Fruit fly (Drosophila melanogaster) S2 (cell line): ENCODE data around the gene RpS28a.

Experiments
- CG8478 ChIP-seq: fragments of >200 bp; optimal IDR thresholded peaks from 2 replicates; lab custom pipeline; 2018
- CTCF ChIP-seq, 2 experiments: fragments of >200 bp; optimal IDR thresholded peaks; 2 replicates each; lab custom pipeline; 2018

Gene RpS28a

dm6 chr3R:30051933-30052332 lies 29.5 kb upstream of the RpS28a start, which contains the start of gene CG15528:
Gene CG15528 (minus strand): TSS chr3R:30052112.
- TF ChIP-seq CG8478 (lab: Kevin White, UChicago), result no peak
- TF ChIP-seq CTCF (optimal IDR thresholded peaks at IDR 0.05; lab: Kevin White, UChicago), result no peak

DNA sequence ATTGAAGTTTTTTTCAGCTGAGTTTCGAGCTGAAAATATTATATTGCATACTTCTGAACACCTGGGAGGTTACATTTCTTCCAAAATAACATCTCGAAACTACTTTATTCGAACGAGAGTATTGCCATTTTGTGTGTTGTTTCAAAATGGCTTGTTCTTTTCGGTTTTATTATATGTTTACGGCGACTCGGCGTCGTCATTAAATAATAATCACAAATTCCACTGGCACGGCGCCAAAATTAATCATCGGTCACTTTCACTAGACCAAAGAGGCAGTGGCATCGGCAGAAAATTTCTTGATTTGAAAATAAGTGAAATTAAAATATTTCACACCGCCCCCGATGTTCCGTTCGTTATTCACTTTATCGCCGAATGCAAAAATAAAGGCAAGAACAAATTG lies 28.0 kb upstream of the RpS28a start:
- TF ChIP-seq CG8478 (lab: Kevin White, UChicago) (no peak), CTCF (optimal IDR thresholded peaks at IDR 0.05; lab: Kevin White, UChicago) (no peak)

DNA sequence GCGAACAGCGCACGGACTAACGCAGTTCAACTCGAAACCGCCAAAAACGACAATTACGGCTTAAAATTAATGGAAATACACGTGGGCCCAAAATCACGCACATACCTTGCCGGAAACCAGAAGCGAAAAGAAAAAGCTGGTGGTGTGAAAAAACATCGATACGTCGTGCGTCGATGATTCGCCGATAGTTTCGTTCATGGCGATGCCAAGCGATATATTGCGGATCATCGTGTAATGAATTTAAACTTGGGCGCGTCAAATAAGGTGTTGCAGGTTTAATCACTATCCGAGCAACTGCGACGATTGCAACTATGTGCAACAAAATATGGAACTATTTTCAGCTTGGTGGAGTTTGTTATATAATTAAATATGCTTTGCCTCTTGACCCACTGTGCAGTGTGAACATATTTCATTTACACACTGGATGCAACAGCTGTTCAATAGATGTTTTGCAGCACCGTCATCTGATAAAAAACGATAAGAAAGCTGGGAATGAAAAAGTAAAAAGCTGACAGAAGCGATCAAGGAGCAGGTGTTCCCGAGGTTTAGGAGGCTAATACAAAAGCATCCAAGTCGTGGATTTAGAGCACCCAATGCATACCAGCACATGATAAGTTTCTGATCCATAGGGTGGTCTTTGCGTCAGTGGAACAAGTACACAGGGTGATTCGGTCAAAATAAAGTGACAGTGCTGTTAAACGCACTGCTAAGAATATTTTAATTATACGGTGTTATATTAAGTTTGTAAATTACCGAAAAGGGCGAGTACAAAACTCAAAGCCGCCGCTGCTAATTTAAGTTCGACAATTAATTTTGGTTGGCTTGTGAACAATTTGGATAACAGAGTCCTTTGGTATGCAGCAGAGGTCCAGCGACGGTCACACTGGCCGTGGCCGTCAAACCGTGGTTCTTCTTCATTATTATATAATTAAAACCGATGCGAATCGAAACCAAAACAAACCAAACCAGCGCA lies 23.9 kb upstream of the RpS28a start, which contains the start of the genes RpL32 and CG7943:
Gene RpL32 (minus strand): TSS at position 133 of the 973 bp plus-strand sequence.
Gene CG7943 (plus strand): TSS at position 442 of the 973 bp plus-strand sequence.
- TF ChIP-seq CTCF (optimal IDR thresholded peaks at IDR 0.05; lab: Kevin White, UChicago) (peak in 1 of 2 experiments; percentile 41), CG8478 (lab: Kevin White, UChicago) (no peak)

- peak; percentile 10 to 34 for TF ChIP-seq CTCF (optimal IDR thresholded peaks at IDR 0.05; lab: Kevin White, UChicago)
- no peak for TF ChIP-seq CG8478 (lab: Kevin White, UChicago)
Observed at dm6 chr3R:30043139-30043744, 20.8 kb upstream of the RpS28a start, which contains the start of gene Sry-delta. Gene Sry-delta (plus strand): TSS chr3R:30043341.

DNA sequence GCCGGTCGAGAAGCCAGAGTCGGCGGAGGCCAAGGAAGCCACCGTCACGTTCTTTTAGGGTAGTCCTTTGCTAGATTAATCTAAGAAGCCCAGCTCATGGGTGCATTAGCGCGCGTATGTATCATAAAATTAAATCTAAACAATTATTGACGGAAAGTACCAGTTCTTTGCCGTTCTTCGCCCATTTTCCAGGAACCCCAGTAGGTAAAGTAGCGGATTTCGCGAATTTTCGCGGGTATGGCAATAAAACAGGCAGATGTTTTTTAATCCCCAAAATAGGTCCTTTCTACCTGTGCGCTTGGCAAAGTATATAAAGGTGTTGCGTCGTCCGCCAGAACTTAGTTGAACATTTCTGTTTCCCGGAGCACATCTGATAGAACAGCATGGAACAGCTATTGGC lies 18.4 kb upstream of the RpS28a start:
- TF ChIP-seq CTCF (optimal IDR thresholded peaks at IDR 0.05; lab: Kevin White, UChicago) (no peak), CG8478 (lab: Kevin White, UChicago) (no peak)

- TF ChIP-seq CTCF (optimal IDR thresholded peaks at IDR 0.05; lab: Kevin White, UChicago) (no peak), CG8478 (lab: Kevin White, UChicago) (no peak)
Observed at dm6 chr3R:30039494-30039893, 17.0 kb upstream of the RpS28a start, which contains the start of the genes janA, Sry-alpha and Sry-beta. Gene janA (minus strand): TSS chr3R:30039533. Gene Sry-alpha (plus strand): TSS chr3R:30039719. Gene Sry-beta (plus strand): TSS chr3R:30039719.

DNA sequence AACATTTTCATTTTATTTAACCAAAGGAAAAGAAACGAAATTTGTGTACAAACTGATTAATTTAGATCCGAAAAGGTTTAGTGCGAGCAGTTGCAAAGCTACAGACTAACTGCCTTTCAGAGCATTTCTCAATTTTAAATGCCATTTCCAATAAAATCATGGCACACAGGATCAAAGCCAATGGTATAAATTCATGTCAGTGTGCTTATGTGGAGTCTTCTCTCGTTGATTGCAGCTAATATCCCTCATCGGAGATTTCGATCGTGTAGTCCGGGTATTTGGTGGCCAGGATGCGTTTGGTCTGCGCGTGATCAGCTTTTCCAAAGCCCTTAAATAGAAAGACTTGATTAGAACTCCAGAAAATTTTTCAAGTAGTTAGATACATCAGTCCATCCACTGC lies 16.2 kb upstream of the RpS28a start, which contains the start of gene janB:
Gene janB (minus strand): TSS at position 101 of the 400 bp plus-strand sequence.
- no peak for TF ChIP-seq CTCF (optimal IDR thresholded peaks at IDR 0.05; lab: Kevin White, UChicago)
- no peak for TF ChIP-seq CG8478 (lab: Kevin White, UChicago)

DNA sequence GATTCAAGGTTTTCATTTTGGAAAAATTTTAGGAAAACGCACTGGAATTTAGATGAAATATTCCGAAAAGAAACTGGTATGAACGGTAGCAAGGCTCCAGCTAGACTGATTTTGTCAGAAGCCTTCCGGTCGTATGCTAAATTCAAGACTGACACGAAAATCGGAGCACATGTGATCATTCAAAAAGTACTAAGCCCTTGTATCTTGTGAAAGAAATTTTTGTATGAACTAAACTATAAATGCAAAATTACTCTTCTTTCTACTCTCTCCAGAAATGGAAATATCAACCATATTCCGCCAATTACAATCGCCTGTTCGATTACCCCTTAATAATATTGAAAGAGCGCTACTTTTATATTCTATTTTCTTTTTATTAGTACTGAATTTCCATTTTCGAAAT lies 15.2 kb upstream of the RpS28a start, which contains the start of gene ocn:
Gene ocn (minus strand): TSS at position 101 of the 400 bp plus-strand sequence.
- no peak for TF ChIP-seq CTCF (optimal IDR thresholded peaks at IDR 0.05; lab: Kevin White, UChicago)
- no peak for TF ChIP-seq CG8478 (lab: Kevin White, UChicago)

dm6 chr3R:30036609-30037008 lies 14.2 kb upstream of the RpS28a start, which contains the start of gene ZIPIC:
Gene ZIPIC (minus strand): TSS chr3R:30036870.
- TF ChIP-seq CTCF (optimal IDR thresholded peaks at IDR 0.05; lab: Kevin White, UChicago) (no peak), CG8478 (lab: Kevin White, UChicago) (no peak)

- TF ChIP-seq CG8478 (lab: Kevin White, UChicago) (no peak), CTCF (optimal IDR thresholded peaks at IDR 0.05; lab: Kevin White, UChicago) (no peak)
Observed at dm6 chr3R:30032281-30032680, 9.8 kb upstream of the RpS28a start.

- TF ChIP-seq CTCF (optimal IDR thresholded peaks at IDR 0.05; lab: Kevin White, UChicago), result no peak
- TF ChIP-seq CG8478 (lab: Kevin White, UChicago), result no peak
Observed at dm6 chr3R:30030061-30030460, 7.6 kb upstream of the RpS28a start.

dm6 chr3R:30023445-30023844 lies 997 bp upstream of the RpS28a start:
- TF ChIP-seq CG8478 (lab: Kevin White, UChicago) (no peak), CTCF (optimal IDR thresholded peaks at IDR 0.05; lab: Kevin White, UChicago) (no peak)

DNA sequence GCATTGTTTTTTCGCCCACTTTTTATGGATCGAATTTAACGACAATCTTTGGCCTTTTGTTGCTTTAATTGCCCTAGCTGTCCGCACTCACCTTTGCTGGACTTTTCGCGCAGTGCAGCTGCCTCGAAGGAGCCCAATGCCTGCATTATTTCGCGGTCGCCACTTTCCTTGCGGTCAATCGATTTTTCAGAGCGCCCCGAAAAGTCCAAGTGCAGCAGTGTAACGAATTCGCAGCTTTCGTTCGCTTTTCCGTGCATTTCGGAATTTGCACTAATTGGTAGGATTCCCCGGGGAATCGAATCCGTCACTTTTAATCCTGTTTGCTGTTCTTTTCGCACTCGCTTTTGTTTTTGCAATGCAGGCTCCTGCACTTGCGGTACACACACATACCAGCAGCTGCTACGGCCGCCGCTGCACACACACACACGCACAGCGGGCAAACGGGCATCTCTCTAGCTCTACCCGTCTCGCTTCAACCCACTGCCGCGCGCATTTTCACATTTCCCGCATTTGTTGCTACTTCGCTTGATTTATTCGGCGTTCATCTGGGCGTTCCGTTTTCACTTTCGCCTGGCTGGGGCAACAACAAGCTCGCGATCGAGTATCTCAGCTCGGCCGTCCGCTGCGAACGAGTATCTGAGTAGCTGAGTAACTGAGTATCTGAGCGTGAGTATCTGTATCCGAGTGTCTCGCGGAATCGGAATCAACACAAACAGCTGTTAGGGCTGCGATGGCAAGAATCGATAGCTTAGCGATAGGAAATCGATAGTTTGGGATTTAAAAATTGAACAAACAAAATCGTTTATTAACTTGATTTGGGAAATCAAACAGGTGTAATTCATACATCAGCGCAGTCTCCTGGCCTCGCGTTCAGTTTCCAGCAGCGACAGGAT lies 643 bp downstream of the RpS28a start, which contains the start of gene Mgat2:
Gene Mgat2 (minus strand): TSS at position 663 of the 893 bp plus-strand sequence.
- no peak for TF ChIP-seq CTCF (optimal IDR thresholded peaks at IDR 0.05; lab: Kevin White, UChicago)
